Worm (Caenorhabditis elegans) whole organism, young adult: ENCODE results near the gene T08D2.6.

Experiments
- aptf-3 ChIP-seq: fragments of 200-800 bp; sonication (Bioruptor generic); IDR thresholded peaks from 2 replicates; pipeline ENCODE4 v1.3.6; 2022; ENCODE audit warnings: missing genetic modification characterization, missing compliant biosample characterization
- lin-35 ChIP-seq, 3 experiments: fragments of 150-350 bp in 2 of 3; sonication (generic microtip) in 1 of 3; optimal IDR thresholded peaks; 2 replicates each; lab custom pipeline; 2014 to 2018; ENCODE audit warnings: missing biosample characterization in 3 of 3, missing genetic modification characterization in 3 of 3, missing genetic modification reagents in 3 of 3
- madf-3 ChIP-seq: fragments of 200-800 bp; sonication (Bioruptor generic); IDR thresholded peaks from 2 replicates; pipeline ENCODE4 v1.3.6; 2022; ENCODE audit warnings: missing genetic modification reagents, missing genetic modification characterization, missing compliant biosample characterization
- repo-1 ChIP-seq: sonication (generic microtip); optimal IDR thresholded peaks from 2 replicates; lab custom pipeline; 2017; ENCODE audit warnings: mild to moderate bottlenecking, missing genetic modification characterization, missing compliant biosample characterization
- rpc-1 ChIP-seq, 2 experiments: fragments of 150-350 bp in 1 of 2; sonication (generic microtip) in 1 of 2; optimal IDR thresholded peaks; 2 replicates each; lab custom pipeline; 2014 to 2018; ENCODE audit warnings: missing biosample characterization in 1 of 2, missing genetic modification characterization in 1 of 2, missing genetic modification reagents in 1 of 2, missing genotype in 1 of 2
- snpc-1.1 ChIP-seq: sonication (generic microtip); optimal IDR thresholded peaks from 2 replicates; lab custom pipeline; 2017; ENCODE audit warnings: missing genetic modification characterization, mild to moderate bottlenecking, missing compliant biosample characterization, antibody characterized with exemption, moderate library complexity, missing genotype, missing genetic modification reagents; ENCODE audit not compliant: insufficient read depth
- snpc-1.3 ChIP-seq: sonication (generic microtip); optimal IDR thresholded peaks from 2 replicates; lab custom pipeline; 2017; ENCODE audit warnings: missing genetic modification characterization, mild to moderate bottlenecking, missing compliant biosample characterization, antibody characterized with exemption, moderate library complexity, missing genotype, missing genetic modification reagents; ENCODE audit not compliant: insufficient read depth
- snpc-4 ChIP-seq, 5 experiments: fragments of 150-350 bp in 1 of 5; sonication (generic microtip) in 4 of 5; optimal IDR thresholded peaks; 2 replicates each; lab custom pipeline; 2014 to 2018; ENCODE audit warnings: missing genetic modification characterization in 5 of 5, missing biosample characterization in 3 of 5, antibody characterized with exemption in 2 of 5, mild to moderate bottlenecking in 2 of 5, missing compliant biosample characterization in 2 of 5, missing genotype in 2 of 5, moderate library complexity in 2 of 5, missing genetic modification reagents in 1 of 5
- ztf-22 ChIP-seq: fragments of 200-800 bp; sonication (Bioruptor generic); optimal IDR thresholded peaks from 2 replicates; lab custom pipeline; 2018; ENCODE audit warnings: mild to moderate bottlenecking, missing genetic modification characterization, moderate library complexity, missing compliant biosample characterization

DNA sequence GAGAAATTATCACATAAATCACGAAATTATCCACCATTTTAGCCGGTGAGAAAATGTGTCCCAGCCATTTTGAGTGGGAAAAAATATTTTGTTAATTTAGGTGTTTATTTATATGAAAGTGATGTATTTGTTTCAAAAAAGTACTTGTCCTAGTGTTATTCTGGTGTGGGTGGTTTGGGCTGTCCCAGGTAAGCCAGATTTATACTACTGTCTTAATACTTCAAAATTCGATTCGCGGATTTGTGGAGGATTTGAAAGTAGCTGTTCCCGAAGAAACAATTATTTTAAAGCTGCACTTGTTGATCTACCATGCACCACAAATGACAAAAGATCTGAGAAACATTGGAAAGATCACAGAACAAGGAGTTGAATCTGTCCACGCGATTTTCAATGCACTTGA, 34.1 kb downstream of the T08D2.6 start, which contains the start of gene Y73B3A.11:
- TF ChIP-seq aptf-3 (GFP tag; lab: Robert Waterston, UW) (no peak), snpc-1.3 (tag; lab: Kevin White, UChicago) (no peak), lin-35 (GFP tag; optimal IDR thresholded peaks at IDR 0.05; lab: Kevin White, UChicago) (no peak), ztf-22 (GFP tag; lab: Kevin White, UChicago) (no peak), repo-1 (tag; lab: Kevin White, UChicago) (no peak), madf-3 (no peak), snpc-1.1 (tag; lab: Kevin White, UChicago) (no peak), snpc-4 (GFP tag; optimal IDR thresholded peaks at IDR 0.05; lab: Kevin White, UChicago) (no peak), snpc-4 (tag; optimal IDR thresholded peaks at IDR 0.05; lab: Kevin White, UChicago) (no peak), rpc-1 (optimal IDR thresholded peaks at IDR 0.05; lab: Kevin White, UChicago) (no peak), rpc-1 (tag; optimal IDR thresholded peaks at IDR 0.05; lab: Kevin White, UChicago) (no peak)
